Fruit fly (Drosophila melanogaster): ENCODE data around the gene sno.

DNA sequence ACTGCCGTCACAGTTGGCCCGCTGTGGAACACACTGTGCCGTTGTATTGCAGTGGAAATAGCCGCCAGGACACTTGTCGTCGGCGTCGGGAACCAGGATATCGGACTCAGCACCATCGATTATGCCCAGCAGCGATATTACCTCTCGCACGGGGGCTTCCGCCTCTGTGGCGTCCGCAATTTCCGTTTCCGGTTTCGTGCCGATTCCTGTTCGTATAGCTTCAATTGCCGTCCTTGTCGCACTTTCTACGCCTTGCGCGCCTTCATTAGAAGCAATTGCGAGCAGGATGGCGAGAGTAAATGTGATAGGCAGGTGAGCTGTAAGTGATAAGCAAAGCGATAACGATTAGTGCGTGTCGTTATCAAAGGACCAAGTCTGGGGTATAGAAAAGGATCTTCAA, 38.6 kb downstream of the sno start:
- no peak for TF ChIP-seq Dll (optimal IDR thresholded peaks at IDR 0.05)
- TF ChIP-seq psq (optimal IDR thresholded peaks at IDR 0.05) = no peak
- TF ChIP-seq pan (optimal IDR thresholded peaks at IDR 0.05) = no peak
- no peak for TF ChIP-seq CG8478 (optimal IDR thresholded peaks at IDR 0.05)
- no peak for TF ChIP-seq usp (GFP tag; optimal IDR thresholded peaks at IDR 0.05)
- TF ChIP-seq EcR (GFP tag; optimal IDR thresholded peaks at IDR 0.05) = no peak

Data from whole organism.